Fruit fly (Drosophila melanogaster): ENCODE results near the gene Uros2.
A peak's percentile ranks its signal among the peaks of the same experiment; 100 is the strongest.

The Uros2 gene

DNA sequence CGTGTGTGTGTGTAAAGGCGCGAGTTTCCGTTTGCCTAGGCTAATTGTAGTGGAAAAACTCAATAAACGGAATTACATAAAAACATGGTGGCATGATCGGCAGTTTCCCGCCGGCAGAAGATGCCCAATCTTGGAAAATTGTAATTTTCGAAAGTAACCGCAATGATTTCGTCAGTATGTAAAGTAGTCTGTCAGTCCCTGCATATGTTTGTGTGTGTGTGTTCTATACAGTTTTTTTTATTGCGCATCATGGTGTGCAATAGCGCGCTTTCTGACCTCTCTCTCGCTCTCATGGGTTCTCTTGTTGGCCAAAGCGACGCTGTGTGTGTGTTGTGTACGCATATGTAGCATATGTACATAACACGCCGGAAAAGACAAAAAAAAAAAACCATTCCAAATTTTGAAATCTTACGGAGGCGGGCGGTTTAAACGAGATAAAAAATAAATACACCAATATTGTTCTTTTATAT lies 6.0 kb downstream of the Uros2 start (continued):
- TF ChIP-seq caup (GFP tag; optimal IDR thresholded peaks at IDR 0.05; ENCODE audit: severe bottlenecking) = peak; percentile 45
- no peak for TF ChIP-seq hb (GFP tag; IDR thresholded peaks at IDR 0.05; ENCODE audit: partially characterized antibody)
- no peak for TF ChIP-seq Bdp1 (GFP tag; optimal IDR thresholded peaks at IDR 0.05)
- TF ChIP-seq CG14860 (GFP tag; IDR thresholded peaks at IDR 0.05; ENCODE audit: partially characterized antibody) = no peak
- TF ChIP-seq CG17359 (tag; optimal IDR thresholded peaks at IDR 0.05) = peak; percentile 59
- no peak for TF ChIP-seq CG43689 (GFP tag; IDR thresholded peaks at IDR 0.05)
- TF ChIP-seq vnd (GFP tag; IDR thresholded peaks at IDR 0.05; ENCODE audit: partially characterized antibody) = no peak
- TF ChIP-seq HLH3B (GFP tag; IDR thresholded peaks at IDR 0.05) = no peak
- peak in 1 of 2 experiments; percentile 31 for TF ChIP-seq Trl (optimal IDR thresholded peaks at IDR 0.05)
- TF ChIP-seq Trl (GFP tag; optimal IDR thresholded peaks at IDR 0.05) = peak; percentile 57
- TF ChIP-seq dati (GFP tag; IDR thresholded peaks at IDR 0.05) = no peak
- no peak for TF ChIP-seq CG11504 (tag; optimal IDR thresholded peaks at IDR 0.05)
- TF ChIP-seq kay (GFP tag; optimal IDR thresholded peaks at IDR 0.05) = no peak
- peak; percentile 85 for TF ChIP-seq sens (GFP tag)
- no peak for TF ChIP-seq cas (GFP tag; IDR thresholded peaks at IDR 0.05)
- peak; percentile 32 for TF ChIP-seq her (GFP tag; optimal IDR thresholded peaks at IDR 0.05)
- TF ChIP-seq ems (GFP tag; optimal IDR thresholded peaks at IDR 0.05) = peak; percentile 29
- TF ChIP-seq ttk (GFP tag; IDR thresholded peaks at IDR 0.05) = no peak
- no peak for TF ChIP-seq CG2678 (tag; optimal IDR thresholded peaks at IDR 0.05)
- TF ChIP-seq lmd (GFP tag; IDR thresholded peaks at IDR 0.05) = no peak; the same call in 1 of the 2 replicates
- peak; percentile 60 for TF ChIP-seq YL-1 (GFP tag; optimal IDR thresholded peaks at IDR 0.05)
- peak; percentile 13 for TF ChIP-seq CG3407 (GFP tag; optimal IDR thresholded peaks at IDR 0.05)
- TF ChIP-seq CG30403 (GFP tag; optimal IDR thresholded peaks at IDR 0.05) = no peak
- no peak for TF ChIP-seq CG31388 (GFP tag; optimal IDR thresholded peaks at IDR 0.05)
- TF ChIP-seq CG1647 (GFP tag; optimal IDR thresholded peaks at IDR 0.05) = peak; percentile 28
- TF ChIP-seq CG7928 (GFP tag; optimal IDR thresholded peaks at IDR 0.05) = peak; percentile 2
- TF ChIP-seq mirr (GFP tag; optimal IDR thresholded peaks at IDR 0.05) = peak; percentile 65
- no peak for TF ChIP-seq CG14965 (GFP tag; optimal IDR thresholded peaks at IDR 0.05; ENCODE audit: borderline replicate concordance)
- TF ChIP-seq slou (GFP tag; optimal IDR thresholded peaks at IDR 0.05) = no peak
- TF ChIP-seq ato (GFP tag; IDR thresholded peaks at IDR 0.05; ENCODE audit: partially characterized antibody) = no peak
- TF ChIP-seq nau (GFP tag; optimal IDR thresholded peaks at IDR 0.05) = peak; percentile 1
- TF ChIP-seq schlank (tag; optimal IDR thresholded peaks at IDR 0.05) = peak; percentile 13
- TF ChIP-seq CG9817 (tag; optimal IDR thresholded peaks at IDR 0.05) = peak; percentile 30
- TF ChIP-seq HmgZ (tag; optimal IDR thresholded peaks at IDR 0.05) = peak; percentile 45
- no peak for TF ChIP-seq Neu2 (GFP tag; optimal IDR thresholded peaks at IDR 0.05; ENCODE audit: borderline replicate concordance)
- no peak for TF ChIP-seq Sin3A (optimal IDR thresholded peaks at IDR 0.05)
- TF ChIP-seq sens-2 (GFP tag; IDR thresholded peaks at IDR 0.05) = no peak
- TF ChIP-seq CG8478 (optimal IDR thresholded peaks at IDR 0.05) = peak; percentile 98
- no peak for TF ChIP-seq CG6791 (GFP tag; IDR thresholded peaks at IDR 0.05; ENCODE audit: partially characterized antibody)
- TF ChIP-seq D (optimal IDR thresholded peaks at IDR 0.05) = no peak
- peak; percentile 5 for TF ChIP-seq D (GFP tag; optimal IDR thresholded peaks at IDR 0.05)
- TF ChIP-seq fru (optimal IDR thresholded peaks at IDR 0.05) = no peak
- peak; percentile 61 for TF ChIP-seq NC2α (GFP tag; optimal IDR thresholded peaks at IDR 0.05)
- TF ChIP-seq exex (tag; optimal IDR thresholded peaks at IDR 0.05) = peak; percentile 18
- TF ChIP-seq Elba2 (GFP tag; optimal IDR thresholded peaks at IDR 0.05) = no peak
- TF ChIP-seq CG2129 (GFP tag; IDR thresholded peaks at IDR 0.05; ENCODE audit: partially characterized antibody) = no peak
- peak; percentile 18 for TF ChIP-seq CG17385 (GFP tag; optimal IDR thresholded peaks at IDR 0.05)
- peak; percentile 37 for TF ChIP-seq kah (GFP tag; optimal IDR thresholded peaks at IDR 0.05)
- no peak for TF ChIP-seq Dll (GFP tag; IDR thresholded peaks at IDR 0.05; ENCODE audit: partially characterized antibody)
- no peak for TF ChIP-seq Dip2 (GFP tag; IDR thresholded peaks at IDR 0.05)
- peak; percentile 99 for TF ChIP-seq cg (GFP tag; optimal IDR thresholded peaks at IDR 0.05)
- TF ChIP-seq CG15073 (GFP tag; optimal IDR thresholded peaks at IDR 0.05) = no peak

Measured in whole organism, embryonic.